Fruit fly (Drosophila melanogaster): Measurements from ENCODE around the gene MED17.

The MED17 gene

dm6 chr3R:18168398-18168797 is 20.5 kb upstream of the MED17 start (continued):
- TF ChIP-seq sima (GFP tag; optimal IDR thresholded peaks at IDR 0.05) = no peak
- TF ChIP-seq pros (GFP tag; optimal IDR thresholded peaks at IDR 0.05) = no peak
- no peak for TF ChIP-seq ewg (GFP tag; optimal IDR thresholded peaks at IDR 0.05)
- no peak for TF ChIP-seq Neu2 (GFP tag; optimal IDR thresholded peaks at IDR 0.05; ENCODE audit: borderline replicate concordance)
- peak; percentile 36 for TF ChIP-seq CG4328 (GFP tag; optimal IDR thresholded peaks at IDR 0.05)
- TF ChIP-seq Max (GFP tag; optimal IDR thresholded peaks at IDR 0.05) = no peak
- TF ChIP-seq Aef1 (GFP tag; IDR thresholded peaks at IDR 0.05) = no peak
- TF ChIP-seq zen2 (GFP tag; IDR thresholded peaks at IDR 0.05; ENCODE audit: partially characterized antibody) = peak; percentile 25; the same call in 1 of the 3 replicates
- TF ChIP-seq vvl (GFP tag; IDR thresholded peaks at IDR 0.05) = peak; percentile 62
- TF ChIP-seq CG12071 (GFP tag; optimal IDR thresholded peaks at IDR 0.05) = no peak
- TF ChIP-seq CHES-1-like (GFP tag; optimal IDR thresholded peaks at IDR 0.05) = peak; percentile 3
- 0 out of 3 replicates have a peak, but pooled peaks have one; percentile 17 for TF ChIP-seq CG34422 (GFP tag; IDR thresholded peaks at IDR 0.05)
- TF ChIP-seq CG11723 (GFP tag; optimal IDR thresholded peaks at IDR 0.05) = no peak
- no peak for TF ChIP-seq CG5953 (GFP tag; IDR thresholded peaks at IDR 0.05)
- no peak for TF ChIP-seq CG4360 (GFP tag; IDR thresholded peaks at IDR 0.05)
- no peak for TF ChIP-seq ro (GFP tag; IDR thresholded peaks at IDR 0.05)
- TF ChIP-seq vnd (GFP tag; IDR thresholded peaks at IDR 0.05; ENCODE audit: partially characterized antibody) = no peak
- no peak for TF ChIP-seq CG18476 (GFP tag; optimal IDR thresholded peaks at IDR 0.05)
- TF ChIP-seq CG3726 (GFP tag; IDR thresholded peaks at IDR 0.05) = no peak
- no peak for TF ChIP-seq CG3163 (GFP tag; optimal IDR thresholded peaks at IDR 0.05)
- TF ChIP-seq Usf (GFP tag; optimal IDR thresholded peaks at IDR 0.05) = no peak
- TF ChIP-seq pum (GFP tag; optimal IDR thresholded peaks at IDR 0.05) = no peak
- TF ChIP-seq Awh (GFP tag; IDR thresholded peaks at IDR 0.05) = no peak
- no peak for TF ChIP-seq sisA (GFP tag; IDR thresholded peaks at IDR 0.05)
- no peak for TF ChIP-seq PHDP (tag; optimal IDR thresholded peaks at IDR 0.05)
- peak; percentile 19 for TF ChIP-seq chn (GFP tag; optimal IDR thresholded peaks at IDR 0.05)
- no peak for TF ChIP-seq ap (GFP tag; IDR thresholded peaks at IDR 0.05)
- TF ChIP-seq CG3407 (GFP tag; optimal IDR thresholded peaks at IDR 0.05) = no peak
- no peak for TF ChIP-seq Deaf1 (tag; optimal IDR thresholded peaks at IDR 0.05)
- TF ChIP-seq gfzf (GFP tag; optimal IDR thresholded peaks at IDR 0.05) = peak; percentile 1
- TF ChIP-seq CG2875 (GFP tag; optimal IDR thresholded peaks at IDR 0.05) = no peak
- no peak for TF ChIP-seq CG14965 (GFP tag; optimal IDR thresholded peaks at IDR 0.05; ENCODE audit: borderline replicate concordance)
- TF ChIP-seq Dref (GFP tag; IDR thresholded peaks at IDR 0.05) = peak; percentile 27; the same call in 1 of the 2 replicates
- TF ChIP-seq CG5180 (GFP tag; optimal IDR thresholded peaks at IDR 0.05) = peak; percentile 13
- no peak for TF ChIP-seq CG8765 (GFP tag; IDR thresholded peaks at IDR 0.05)
- peak; percentile 49; the same call in 1 of the 3 replicates for TF ChIP-seq Dbx (GFP tag; IDR thresholded peaks at IDR 0.05)
- TF ChIP-seq CG11696 (GFP tag; IDR thresholded peaks at IDR 0.05) = no peak
- TF ChIP-seq cad (GFP tag; optimal IDR thresholded peaks at IDR 0.05) = no peak
- no peak for TF ChIP-seq crp (GFP tag; optimal IDR thresholded peaks at IDR 0.05)
- TF ChIP-seq MBD-R2 (GFP tag; IDR thresholded peaks at IDR 0.05) = peak; percentile 25; the same call in 1 of the 2 replicates
- TF ChIP-seq sqz (GFP tag; optimal IDR thresholded peaks at IDR 0.05) = peak; percentile 69
- TF ChIP-seq CG14710 (tag; optimal IDR thresholded peaks at IDR 0.05) = peak; percentile 3
- TF ChIP-seq Hey (tag; optimal IDR thresholded peaks at IDR 0.05) = no peak
- TF ChIP-seq D19A (tag; optimal IDR thresholded peaks at IDR 0.05) = no peak
- TF ChIP-seq wek (GFP tag; optimal IDR thresholded peaks at IDR 0.05) = no peak
- peak; percentile 32 for TF ChIP-seq Fer1 (GFP tag; optimal IDR thresholded peaks at IDR 0.05)
- peak; percentile 29 for TF ChIP-seq unpg (GFP tag; optimal IDR thresholded peaks at IDR 0.05)
- TF ChIP-seq CG10565 (GFP tag; optimal IDR thresholded peaks at IDR 0.05) = no peak
- no peak for TF ChIP-seq dmrt99B (tag; optimal IDR thresholded peaks at IDR 0.05)
- TF ChIP-seq Ets65A (GFP tag) = peak; percentile 34
- TF ChIP-seq slou (GFP tag; optimal IDR thresholded peaks at IDR 0.05) = no peak
